Worm (Caenorhabditis elegans) whole organism, L2 larva: Measurements from ENCODE around the gene F47C12.7.

ENCODE experiments used
- C34F6.9 ChIP-seq: fragments of 150-350 bp; optimal IDR thresholded peaks from 2 replicates; lab custom pipeline; 2014; ENCODE audit warnings: missing biosample characterization, missing genetic modification characterization
- F13H6.1 ChIP-seq: sonication (generic microtip); optimal IDR thresholded peaks from 2 replicates; lab custom pipeline; 2016; ENCODE audit warnings: missing genetic modification characterization, missing compliant biosample characterization
- R02D3.7 ChIP-seq: fragments of 150-350 bp; optimal IDR thresholded peaks from 2 replicates; lab custom pipeline; 2014; ENCODE audit warnings: missing biosample characterization, missing genetic modification characterization
- Y55F3AM.14 ChIP-seq: fragments of 200-800 bp; sonication (Bioruptor generic); optimal IDR thresholded peaks from 2 replicates; lab custom pipeline; 2018; ENCODE audit warnings: mild to moderate bottlenecking, missing genetic modification characterization, missing compliant biosample characterization
- ZK546.5 ChIP-seq: sonication (generic microtip); optimal IDR thresholded peaks from 2 replicates; lab custom pipeline; 2017; ENCODE audit warnings: missing biosample characterization, missing genetic modification characterization
- alr-1 ChIP-seq: fragments of 150-350 bp; optimal IDR thresholded peaks from 2 replicates; lab custom pipeline; 2014; ENCODE audit warnings: missing biosample characterization, missing genetic modification characterization
- ama-1 ChIP-seq: fragments of 150-350 bp; optimal IDR thresholded peaks from 2 replicates; lab custom pipeline; 2018; ENCODE audit warnings: inconsistent platforms
- blmp-1 ChIP-seq: sonication (generic microtip); optimal IDR thresholded peaks from 2 replicates; lab custom pipeline; 2017; ENCODE audit warnings: missing genetic modification characterization, mild to moderate bottlenecking, missing compliant biosample characterization, antibody characterized with exemption, moderate library complexity; ENCODE audit not compliant: insufficient read depth
- ceh-16 ChIP-seq: fragments of 150-350 bp; optimal IDR thresholded peaks from 2 replicates; lab custom pipeline; 2014; ENCODE audit warnings: missing biosample characterization, missing genetic modification characterization
- ceh-82 ChIP-seq: fragments of 150-350 bp; optimal IDR thresholded peaks from 2 replicates; lab custom pipeline; 2014; ENCODE audit warnings: missing biosample characterization, missing genetic modification characterization
- crh-2 ChIP-seq: sonication (generic microtip); optimal IDR thresholded peaks from 2 replicates; lab custom pipeline; 2017; ENCODE audit warnings: missing biosample characterization, missing genetic modification characterization
- dmd-4 ChIP-seq: sonication (generic microtip); optimal IDR thresholded peaks from 2 replicates; lab custom pipeline; 2017; ENCODE audit warnings: missing biosample characterization, missing genetic modification characterization
- egl-27 ChIP-seq: sonication (generic microtip); optimal IDR thresholded peaks from 3 replicates; lab custom pipeline; 2017; ENCODE audit warnings: missing biosample characterization, missing genetic modification reagents, missing genetic modification characterization
- elt-1 ChIP-seq: fragments of 150-350 bp; optimal IDR thresholded peaks from 2 replicates; lab custom pipeline; 2014; ENCODE audit warnings: missing biosample characterization, missing genetic modification characterization
- elt-3 ChIP-seq: sonication (generic microtip); optimal IDR thresholded peaks from 2 replicates; lab custom pipeline; 2017; ENCODE audit warnings: missing biosample characterization, missing genetic modification characterization
- fos-1 ChIP-seq: fragments of 150-350 bp; optimal IDR thresholded peaks from 2 replicates; lab custom pipeline; 2014; ENCODE audit warnings: missing biosample characterization, missing genetic modification characterization
- gmeb-1 ChIP-seq: fragments of 150-350 bp; optimal IDR thresholded peaks from 2 replicates; lab custom pipeline; 2014; ENCODE audit warnings: missing biosample characterization, missing genetic modification characterization
- lin-11 ChIP-seq: fragments of 150-350 bp; sonication (generic microtip); optimal IDR thresholded peaks from 2 replicates; lab custom pipeline; 2014; ENCODE audit warnings: missing biosample characterization, missing genetic modification characterization, inconsistent platforms, mixed read lengths
- lin-13 ChIP-seq: fragments of 150-350 bp; optimal IDR thresholded peaks from 2 replicates; lab custom pipeline; 2014; ENCODE audit warnings: missing biosample characterization, missing genetic modification reagents, missing genetic modification characterization
- lin-39 ChIP-seq: fragments of 150-350 bp; optimal IDR thresholded peaks from 2 replicates; lab custom pipeline; 2014; ENCODE audit warnings: missing biosample characterization, missing genetic modification reagents, missing genetic modification characterization
- lsy-2 ChIP-seq, 2 experiments: fragments of 150-350 bp in 1 of 2; sonication (generic microtip) in 1 of 2; optimal IDR thresholded peaks; 2 replicates each; lab custom pipeline; 2014 to 2017; ENCODE audit warnings: missing biosample characterization in 2 of 2, missing genetic modification characterization in 2 of 2
- mab-5 ChIP-seq: fragments of 150-350 bp; optimal IDR thresholded peaks from 2 replicates; lab custom pipeline; 2014; ENCODE audit warnings: missing biosample characterization, missing genetic modification characterization
- mdl-1 ChIP-seq, 2 experiments: fragments of 150-350 bp in 1 of 2; sonication (generic microtip) in 1 of 2; optimal IDR thresholded peaks; 2 replicates each; lab custom pipeline; 2017; ENCODE audit warnings: missing biosample characterization in 2 of 2, missing genetic modification characterization in 2 of 2
- nhr-11 ChIP-seq: fragments of 150-350 bp; optimal IDR thresholded peaks from 2 replicates; lab custom pipeline; 2014; ENCODE audit warnings: missing biosample characterization, missing genetic modification characterization
- nhr-12 ChIP-seq: fragments of 150-350 bp; optimal IDR thresholded peaks from 2 replicates; lab custom pipeline; 2014; ENCODE audit warnings: missing biosample characterization, missing genetic modification characterization
- nhr-129 ChIP-seq: fragments of 150-350 bp; optimal IDR thresholded peaks from 2 replicates; lab custom pipeline; 2014; ENCODE audit warnings: missing biosample characterization, missing genetic modification characterization
- nhr-21 ChIP-seq: fragments of 150-350 bp; optimal IDR thresholded peaks from 2 replicates; lab custom pipeline; 2014; ENCODE audit warnings: missing biosample characterization, missing genetic modification characterization
- nhr-23 ChIP-seq: fragments of 150-350 bp; optimal IDR thresholded peaks from 2 replicates; lab custom pipeline; 2014; ENCODE audit warnings: missing biosample characterization, missing genetic modification reagents, missing genetic modification characterization
- nhr-237 ChIP-seq: fragments of 150-350 bp; optimal IDR thresholded peaks from 2 replicates; lab custom pipeline; 2014; ENCODE audit warnings: missing biosample characterization, missing genetic modification characterization
- nhr-77 ChIP-seq: fragments of 150-350 bp; optimal IDR thresholded peaks from 2 replicates; lab custom pipeline; 2014; ENCODE audit warnings: missing biosample characterization, missing genetic modification characterization
- peb-1 ChIP-seq: fragments of 150-350 bp; optimal IDR thresholded peaks from 2 replicates; lab custom pipeline; 2014; ENCODE audit warnings: missing biosample characterization, missing genetic modification characterization
- sem-4 ChIP-seq: fragments of 150-350 bp; optimal IDR thresholded peaks from 2 replicates; lab custom pipeline; 2014; ENCODE audit warnings: missing biosample characterization, missing genetic modification reagents, missing genetic modification characterization
- skn-1 ChIP-seq: sonication (generic microtip); optimal IDR thresholded peaks from 2 replicates; lab custom pipeline; 2017; ENCODE audit warnings: missing biosample characterization, missing genetic modification characterization
- sma-3 ChIP-seq: sonication (generic microtip); optimal IDR thresholded peaks from 2 replicates; lab custom pipeline; 2016; ENCODE audit warnings: missing genetic modification reagents, missing genetic modification characterization, missing compliant biosample characterization
- sma-9 ChIP-seq, 2 experiments: fragments of 150-350 bp in 1 of 2; sonication (generic microtip) in 1 of 2; optimal IDR thresholded peaks; 2 replicates each; lab custom pipeline; 2014 to 2016; ENCODE audit warnings: missing genetic modification characterization in 2 of 2, mild to moderate bottlenecking in 1 of 2, missing biosample characterization in 1 of 2, missing compliant biosample characterization in 1 of 2, missing genetic modification reagents in 1 of 2, moderate library complexity in 1 of 2
- snpc-4 ChIP-seq: fragments of 150-350 bp; optimal IDR thresholded peaks from 2 replicates; lab custom pipeline; 2014; ENCODE audit warnings: missing biosample characterization, missing genetic modification characterization
- unc-55 ChIP-seq: fragments of 150-350 bp; sonication (generic microtip); optimal IDR thresholded peaks from 3 replicates; lab custom pipeline; 2014; ENCODE audit warnings: missing biosample characterization, missing genetic modification reagents, missing genetic modification characterization
- unc-62 ChIP-seq: fragments of 150-350 bp; optimal IDR thresholded peaks from 2 replicates; lab custom pipeline; 2014; ENCODE audit warnings: missing biosample characterization, missing genetic modification reagents, missing genetic modification characterization
- zag-1 ChIP-seq: fragments of 150-350 bp; optimal IDR thresholded peaks from 2 replicates; lab custom pipeline; 2014; ENCODE audit warnings: missing biosample characterization, missing genetic modification characterization
- ztf-1 ChIP-seq: fragments of 200-800 bp; sonication (Bioruptor generic); conservative IDR thresholded peaks from 2 replicates; pipeline ENCODE4 v1.3.6; 2022; ENCODE audit warnings: missing genetic modification characterization, missing compliant biosample characterization
- ztf-11 ChIP-seq: sonication (generic microtip); optimal IDR thresholded peaks from 2 replicates; lab custom pipeline; 2017; ENCODE audit warnings: missing biosample characterization, missing genetic modification characterization
- ztf-4 ChIP-seq: fragments of 150-350 bp; optimal IDR thresholded peaks from 2 replicates; lab custom pipeline; 2014; ENCODE audit warnings: missing biosample characterization, missing genetic modification characterization

The F47C12.7 gene

ce11 chrIV:3995384-3995783 lies at the start of gene F47C12.7:
Gene F47C12.7, minus strand, starts transcription at chrIV:3995484.
- TF ChIP-seq fos-1 (tag; lab: Kevin White, UChicago) (no peak), zag-1 (tag; lab: Kevin White, UChicago) (no peak), lin-11 (tag; lab: Kevin White, UChicago) (no peak), nhr-11 (tag; lab: Kevin White, UChicago) (no peak), gmeb-1 (no peak), snpc-4 (tag; lab: Kevin White, UChicago) (no peak), nhr-77 (tag; lab: Kevin White, UChicago) (no peak), ZK546.5 (no peak), sma-9 (GFP tag; optimal IDR thresholded peaks at IDR 0.05; lab: Kevin White, UChicago) (no peak), sma-9 (tag; optimal IDR thresholded peaks at IDR 0.05; lab: Kevin White, UChicago) (no peak), ztf-11 (tag; lab: Kevin White, UChicago) (no peak), blmp-1 (tag; lab: Kevin White, UChicago) (no peak), ceh-82 (no peak), dmd-4 (no peak), unc-62 (GFP tag; lab: Kevin White, UChicago) (no peak), elt-3 (tag; lab: Kevin White, UChicago) (no peak), lin-13 (GFP tag; lab: Kevin White, UChicago) (no peak), ztf-1 (GFP tag; lab: Robert Waterston, UW) (no peak), lin-39 (no peak), sma-3 (GFP tag; lab: Kevin White, UChicago) (no peak)

- TF ChIP-seq lin-13 (GFP tag; lab: Kevin White, UChicago): no peak
- TF ChIP-seq sma-3 (GFP tag; lab: Kevin White, UChicago): peak; percentile 22
- no peak for TF ChIP-seq skn-1
- no peak for TF ChIP-seq Y55F3AM.14 (GFP tag; lab: Kevin White, UChicago)
- TF ChIP-seq lsy-2 (tag; optimal IDR thresholded peaks at IDR 0.05; lab: Kevin White, UChicago): peak; percentile 6 to 63
- no peak for TF ChIP-seq blmp-1 (tag; lab: Kevin White, UChicago)
- no peak for TF ChIP-seq alr-1 (tag; lab: Kevin White, UChicago)
- no peak for TF ChIP-seq nhr-21 (tag; lab: Kevin White, UChicago)
- TF ChIP-seq nhr-12 (tag; lab: Kevin White, UChicago): no peak
- no peak for TF ChIP-seq ceh-16
- TF ChIP-seq nhr-129 (tag; lab: Kevin White, UChicago): no peak
- no peak for TF ChIP-seq sem-4 (tag; lab: Kevin White, UChicago)
- peak; percentile 58 for TF ChIP-seq unc-55 (GFP tag; lab: Kevin White, UChicago)
- TF ChIP-seq nhr-237 (tag; lab: Kevin White, UChicago): no peak
- TF ChIP-seq ama-1 (lab: Kevin White, UChicago): no peak
- peak; percentile 5 for TF ChIP-seq snpc-4 (tag; lab: Kevin White, UChicago)
- TF ChIP-seq egl-27 (tag; lab: Kevin White, UChicago): no peak
- TF ChIP-seq nhr-23 (tag; lab: Kevin White, UChicago): no peak
- no peak for TF ChIP-seq unc-62 (GFP tag; lab: Kevin White, UChicago)
- no peak for TF ChIP-seq dmd-4
- TF ChIP-seq C34F6.9 (tag; lab: Kevin White, UChicago): peak; percentile 37
- TF ChIP-seq peb-1: no peak
- peak; percentile 20 for TF ChIP-seq F13H6.1 (tag; lab: Kevin White, UChicago)
- no peak for TF ChIP-seq lin-11 (tag; lab: Kevin White, UChicago)
- no peak for TF ChIP-seq crh-2 (tag; lab: Kevin White, UChicago)
- TF ChIP-seq R02D3.7 (tag; lab: Kevin White, UChicago): no peak
- no peak for TF ChIP-seq ztf-1 (GFP tag; lab: Robert Waterston, UW)
- no peak for TF ChIP-seq mdl-1 (tag; optimal IDR thresholded peaks at IDR 0.05; lab: Kevin White, UChicago)
- TF ChIP-seq gmeb-1: peak; percentile 89
- TF ChIP-seq mab-5 (tag; lab: Kevin White, UChicago): peak; percentile 17
- no peak for TF ChIP-seq zag-1 (tag; lab: Kevin White, UChicago)
Observed at ce11 chrIV:4042274-4042673, 47.0 kb upstream of the F47C12.7 start, which contains the start of gene cdc-73. Gene cdc-73, plus strand, starts transcription at chrIV:4042575.

ce11 chrIV:4041006-4041405 lies 45.7 kb upstream of the F47C12.7 start:
- TF ChIP-seq peb-1 (no peak), ztf-4 (tag; lab: Kevin White, UChicago) (no peak), lin-39 (no peak), nhr-12 (tag; lab: Kevin White, UChicago) (no peak), ZK546.5 (no peak), nhr-11 (tag; lab: Kevin White, UChicago) (no peak), blmp-1 (tag; lab: Kevin White, UChicago) (no peak), sma-3 (GFP tag; lab: Kevin White, UChicago) (no peak), nhr-21 (tag; lab: Kevin White, UChicago) (no peak), ztf-11 (tag; lab: Kevin White, UChicago) (no peak), elt-1 (tag; lab: Kevin White, UChicago) (no peak)
